Worm (Caenorhabditis elegans): ENCODE measurements around the gene mca-1.
"Not testable (repeated sequence)": the region's sequence is repeated elsewhere in the genome, so short reads cannot be mapped to it uniquely, and the experiment has no call there.

Gene mca-1

DNA sequence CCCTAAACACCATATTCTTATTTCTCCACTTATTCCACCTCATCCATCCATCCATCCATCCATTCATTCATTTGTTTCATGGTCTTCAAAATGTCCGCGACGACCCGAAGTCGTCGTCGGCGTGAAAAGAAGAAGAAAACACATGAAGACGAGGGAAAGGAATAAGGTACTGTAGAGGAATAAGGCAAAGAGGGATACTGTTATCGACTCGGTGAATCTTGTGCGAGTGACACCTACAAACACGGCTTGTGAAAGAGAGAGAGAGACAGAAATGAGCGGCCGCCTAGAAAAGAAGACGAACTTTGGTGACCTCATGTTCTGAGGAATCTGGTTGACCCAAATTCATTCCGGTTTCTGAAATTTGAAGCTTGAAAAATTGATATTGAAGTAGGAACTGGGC lies 25.7 kb downstream of the mca-1 start:
- TF ChIP-seq elt-1 (tag; optimal IDR thresholded peaks at IDR 0.05) = peak; percentile 40
- no peak for TF ChIP-seq lin-39 (tag; optimal IDR thresholded peaks at IDR 0.05)

DNA sequence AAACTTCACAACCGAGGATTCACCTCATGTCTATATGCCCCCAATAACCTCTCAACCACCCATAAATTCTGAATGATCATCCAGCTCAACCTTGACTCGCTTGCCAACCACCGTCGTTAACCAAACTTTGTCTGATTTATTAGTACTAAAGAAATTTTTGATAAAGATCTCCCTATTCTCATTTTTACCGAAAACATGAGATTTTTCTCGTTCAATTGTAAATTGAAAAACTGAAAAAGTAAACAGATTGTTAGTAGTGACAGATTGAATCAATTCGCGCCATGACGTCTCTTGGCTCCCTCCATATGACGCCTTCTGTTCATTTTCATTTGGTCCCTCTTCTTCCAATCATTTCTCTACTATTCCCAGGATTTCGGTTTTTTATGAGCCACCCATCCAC lies 26.8 kb downstream of the mca-1 start:
- TF ChIP-seq gmeb-1 (tag; optimal IDR thresholded peaks at IDR 0.05) = no peak
- TF ChIP-seq peb-1 (tag; optimal IDR thresholded peaks at IDR 0.05) = no peak
- peak; percentile 39 for TF ChIP-seq ceh-16 (tag; optimal IDR thresholded peaks at IDR 0.05)
- TF ChIP-seq sem-4 (tag; optimal IDR thresholded peaks at IDR 0.05) = no peak
- no peak for TF ChIP-seq F13H6.1 (tag; optimal IDR thresholded peaks at IDR 0.05)
- no peak for TF ChIP-seq ama-1 (optimal IDR thresholded peaks at IDR 0.05)
- TF ChIP-seq lsy-2 (tag; optimal IDR thresholded peaks at IDR 0.05) = no peak
- TF ChIP-seq nhr-12 (tag; optimal IDR thresholded peaks at IDR 0.05) = no peak

DNA sequence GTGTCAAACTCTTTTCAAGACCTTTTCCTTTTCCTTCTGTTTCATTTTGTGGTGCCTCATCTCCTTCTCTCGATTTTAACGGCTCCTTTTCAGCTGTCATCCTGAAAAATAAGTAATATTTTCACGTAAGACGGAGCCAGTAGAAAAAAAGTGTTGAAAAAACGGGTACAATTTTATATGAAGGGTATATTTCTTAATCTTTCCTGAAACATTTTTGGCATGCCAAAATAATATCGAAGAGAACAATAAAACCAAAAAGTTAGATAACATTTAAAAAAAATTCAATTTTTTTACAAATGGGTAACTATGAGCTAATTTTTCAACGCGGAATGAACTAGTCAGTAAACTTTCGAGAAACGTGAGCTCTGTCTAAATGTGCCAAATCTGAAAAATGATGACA lies 33.2 kb downstream of the mca-1 start, which contains the start of gene aat-1:
aat-1 (minus strand) TSS at position 101 of the 400 bp plus-strand sequence.
- no peak for TF ChIP-seq ama-1 (optimal IDR thresholded peaks at IDR 0.05)
- TF ChIP-seq Y55F3AM.14 (GFP tag; optimal IDR thresholded peaks at IDR 0.05) = no peak
- no peak for TF ChIP-seq mab-5 (tag; optimal IDR thresholded peaks at IDR 0.05)
- no peak for TF ChIP-seq R02D3.7 (tag; optimal IDR thresholded peaks at IDR 0.05)
- no peak for TF ChIP-seq sem-4 (tag; optimal IDR thresholded peaks at IDR 0.05)
- TF ChIP-seq nhr-77 (tag; optimal IDR thresholded peaks at IDR 0.05) = no peak
- no peak for TF ChIP-seq elt-1 (tag; optimal IDR thresholded peaks at IDR 0.05)
- TF ChIP-seq nhr-129 (tag; optimal IDR thresholded peaks at IDR 0.05) = no peak
- TF ChIP-seq aly-2 (tag; optimal IDR thresholded peaks at IDR 0.05) = no peak
- TF ChIP-seq egl-27 (tag; optimal IDR thresholded peaks at IDR 0.05) = no peak
- TF ChIP-seq nhr-25 (tag; optimal IDR thresholded peaks at IDR 0.05) = no peak
- TF ChIP-seq lin-13 (GFP tag; optimal IDR thresholded peaks at IDR 0.05) = no peak
- TF ChIP-seq ceh-82 (tag; optimal IDR thresholded peaks at IDR 0.05) = no peak
- TF ChIP-seq nhr-12 (tag; optimal IDR thresholded peaks at IDR 0.05) = no peak
- no peak for TF ChIP-seq nhr-23 (tag; optimal IDR thresholded peaks at IDR 0.05)
- TF ChIP-seq peb-1 (tag; optimal IDR thresholded peaks at IDR 0.05) = no peak
- no peak for TF ChIP-seq ztf-4 (tag; optimal IDR thresholded peaks at IDR 0.05)
- TF ChIP-seq unc-39 (tag; optimal IDR thresholded peaks at IDR 0.05) = no peak
- TF ChIP-seq elt-3 (tag; optimal IDR thresholded peaks at IDR 0.05) = no peak
- no peak for TF ChIP-seq lsy-2 (tag; optimal IDR thresholded peaks at IDR 0.05)

DNA sequence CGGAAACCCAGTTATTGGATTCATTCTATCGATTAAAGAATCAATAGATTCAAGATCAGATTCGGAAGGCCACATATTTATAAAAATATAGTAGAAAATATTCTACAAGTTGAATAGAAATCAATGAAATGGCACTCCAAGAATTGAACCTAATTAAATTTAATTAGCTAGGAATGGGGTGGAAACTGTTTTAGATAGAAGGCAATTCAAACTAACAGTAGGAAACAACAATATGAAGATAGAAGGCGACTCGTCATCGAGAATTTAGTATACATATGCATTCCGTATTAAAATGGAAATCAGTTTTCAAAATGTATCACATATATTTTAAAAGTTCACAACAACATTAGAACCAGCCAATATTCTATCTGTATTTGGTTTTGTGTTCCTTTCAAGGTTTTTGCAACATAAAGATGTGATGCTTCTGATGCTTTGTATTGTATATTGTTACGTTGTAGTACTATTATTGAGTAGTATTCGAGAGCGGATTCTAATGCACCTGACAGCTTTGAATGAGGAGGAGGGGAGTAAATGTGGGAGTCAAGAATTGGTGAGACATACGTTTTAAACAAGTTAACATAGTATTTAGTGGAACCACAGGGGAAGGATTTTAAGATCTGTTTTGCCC lies 38.9 kb downstream of the mca-1 start, which contains the start of the genes F27C8.3 and F27C8.2:
F27C8.3 (minus strand) TSS at position 101 of the 628 bp plus-strand sequence.
F27C8.2 (plus strand) TSS at position 578 of the 628 bp plus-strand sequence.
- TF ChIP-seq gmeb-1 (tag; optimal IDR thresholded peaks at IDR 0.05); unc-55 (GFP tag; optimal IDR thresholded peaks at IDR 0.05); unc-62 (GFP tag; optimal IDR thresholded peaks at IDR 0.05): not testable (repeated sequence)

DNA sequence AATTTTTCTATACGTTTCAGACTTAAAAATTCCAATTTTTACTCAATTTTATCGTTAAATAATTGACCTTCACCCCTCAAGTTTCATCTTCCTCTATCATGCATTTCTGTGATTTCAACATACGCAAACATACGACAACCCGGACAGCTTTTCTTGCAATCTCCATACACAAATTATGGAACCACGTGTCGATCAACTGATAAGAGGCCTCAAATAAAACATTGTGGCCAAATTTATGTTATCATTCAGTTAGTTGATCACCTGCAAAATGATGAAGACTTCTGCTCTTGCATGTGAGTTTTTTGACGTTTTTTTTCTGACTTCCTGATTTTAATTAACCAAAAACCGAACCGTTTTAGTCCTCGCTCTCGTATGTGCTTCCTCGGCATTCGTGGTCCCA lies 41.3 kb downstream of the mca-1 start, which contains the start of gene spp-18:
spp-18 (plus strand) TSS at position 257 of the 400 bp plus-strand sequence.
- TF ChIP-seq sem-4 (tag; optimal IDR thresholded peaks at IDR 0.05) (no peak), unc-62 (GFP tag; optimal IDR thresholded peaks at IDR 0.05) (no peak), gmeb-1 (tag; optimal IDR thresholded peaks at IDR 0.05) (peak; percentile 32), sma-9 (GFP tag; optimal IDR thresholded peaks at IDR 0.05) (peak; percentile 63), sma-9 (tag; optimal IDR thresholded peaks at IDR 0.05) (no peak), crh-2 (tag; optimal IDR thresholded peaks at IDR 0.05) (peak; percentile 60), mdl-1 (tag; optimal IDR thresholded peaks at IDR 0.05) (peak in 1 of 2 experiments; percentile 21), fos-1 (tag; optimal IDR thresholded peaks at IDR 0.05) (peak; percentile 66), lin-39 (tag; optimal IDR thresholded peaks at IDR 0.05) (no peak), lsy-2 (tag; optimal IDR thresholded peaks at IDR 0.05) (no peak), snpc-4 (tag; optimal IDR thresholded peaks at IDR 0.05) (no peak)

DNA sequence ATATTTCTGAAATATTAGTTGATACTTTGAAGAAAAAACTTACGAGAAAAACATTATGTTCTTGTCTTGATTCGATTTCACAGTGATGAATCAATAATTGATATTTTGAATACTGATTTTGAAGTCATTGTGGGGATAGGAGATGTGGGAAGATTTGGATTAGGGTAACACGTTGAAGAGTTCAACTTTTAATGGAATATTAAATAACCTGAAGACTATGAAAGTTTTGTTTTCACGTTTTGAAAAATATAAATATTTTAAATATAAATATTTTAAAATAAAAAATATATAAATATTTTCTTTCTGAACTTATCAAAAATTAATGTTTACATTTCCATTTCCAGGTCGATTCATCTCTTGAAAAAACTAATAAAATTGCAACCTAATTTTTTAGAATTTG lies 42.3 kb downstream of the mca-1 start, which contains the start of gene pei-1:
pei-1 (minus strand) TSS at position 101 of the 400 bp plus-strand sequence.
- TF ChIP-seq ztf-11 (tag; optimal IDR thresholded peaks at IDR 0.05) = no peak
- no peak for TF ChIP-seq sma-3 (GFP tag; optimal IDR thresholded peaks at IDR 0.05)
- no peak for TF ChIP-seq elt-3 (tag; optimal IDR thresholded peaks at IDR 0.05)
- no peak for TF ChIP-seq unc-39 (tag; optimal IDR thresholded peaks at IDR 0.05)
- TF ChIP-seq nhr-10 (tag; optimal IDR thresholded peaks at IDR 0.05) = no peak
- TF ChIP-seq skn-1 (tag; optimal IDR thresholded peaks at IDR 0.05) = no peak
- no peak for TF ChIP-seq ztf-1 (GFP tag; conservative IDR thresholded peaks at IDR 0.05)
- TF ChIP-seq mbf-1 (tag; optimal IDR thresholded peaks at IDR 0.05) = no peak
- TF ChIP-seq crh-2 (tag; optimal IDR thresholded peaks at IDR 0.05) = no peak
- TF ChIP-seq dmd-4 (tag; optimal IDR thresholded peaks at IDR 0.05) = no peak
- no peak for TF ChIP-seq C34F6.9 (tag; optimal IDR thresholded peaks at IDR 0.05)
- TF ChIP-seq peb-1 (tag; optimal IDR thresholded peaks at IDR 0.05) = no peak
- no peak for TF ChIP-seq nhr-23 (tag; optimal IDR thresholded peaks at IDR 0.05)
- no peak for TF ChIP-seq ama-1 (optimal IDR thresholded peaks at IDR 0.05)
